Worm (Caenorhabditis elegans): ENCODE measurements around the gene C46A5.6.

The C46A5.6 gene

ce11 chrIV:7790151-7790691, 26.6 kb upstream of the C46A5.6 start:
- TF ChIP-seq hlh-6 (tag; optimal IDR thresholded peaks at IDR 0.05) (peak; percentile 10), lin-11 (tag; optimal IDR thresholded peaks at IDR 0.05) (no peak)

- TF ChIP-seq ceh-48 (tag; optimal IDR thresholded peaks at IDR 0.05) (peak; percentile 22), ceh-34 (tag; optimal IDR thresholded peaks at IDR 0.05) (peak; percentile 1), hlh-30 (tag; optimal IDR thresholded peaks at IDR 0.05; ENCODE audit: insufficient read depth) (peak; percentile 12), pag-3 (tag; optimal IDR thresholded peaks at IDR 0.05; ENCODE audit: borderline replicate concordance) (no peak), C38D4.7 (GFP tag; optimal IDR thresholded peaks at IDR 0.05) (no peak), lin-11 (tag; optimal IDR thresholded peaks at IDR 0.05) (peak; percentile 5), ama-1 (optimal IDR thresholded peaks at IDR 0.05) (peak; percentile 54)
These were observed 25.9 kb upstream of the C46A5.6 start, which contains the start of gene imp-3 for ce11 chrIV:7789521-7789949. Gene imp-3, minus strand, starts transcription at chrIV:7789613.

- TF ChIP-seq ceh-34 (tag; optimal IDR thresholded peaks at IDR 0.05): no peak
- TF ChIP-seq unc-55 (GFP tag; optimal IDR thresholded peaks at IDR 0.05): peak; percentile 1
- peak; percentile 31 for TF ChIP-seq nfya-1 (tag; optimal IDR thresholded peaks at IDR 0.05)
These were observed 21.9 kb upstream of the C46A5.6 start, which contains the start of gene tag-322 for ce11 chrIV:7785506-7786065. Gene tag-322, minus strand, starts transcription at chrIV:7785556.

- no peak for TF ChIP-seq ceh-2 (tag; optimal IDR thresholded peaks at IDR 0.05)
- no peak for TF ChIP-seq ceh-48 (tag; optimal IDR thresholded peaks at IDR 0.05)
- no peak for TF ChIP-seq sdc-2 (tag; optimal IDR thresholded peaks at IDR 0.05)
- TF ChIP-seq sox-4 (tag; optimal IDR thresholded peaks at IDR 0.05): no peak
- no peak for TF ChIP-seq pha-2 (tag; optimal IDR thresholded peaks at IDR 0.05)
- TF ChIP-seq hlh-30 (tag; optimal IDR thresholded peaks at IDR 0.05; ENCODE audit: insufficient read depth): no peak
- no peak for TF ChIP-seq pat-9 (tag; optimal IDR thresholded peaks at IDR 0.05)
- TF ChIP-seq lim-6 (tag; optimal IDR thresholded peaks at IDR 0.05): no peak
- TF ChIP-seq ceh-18 (tag; optimal IDR thresholded peaks at IDR 0.05): no peak
- TF ChIP-seq ahr-1 (tag; optimal IDR thresholded peaks at IDR 0.05): no peak
- TF ChIP-seq dmd-4 (tag; optimal IDR thresholded peaks at IDR 0.05; ENCODE audit: borderline replicate concordance): no peak
- no peak for TF ChIP-seq Y22D7AL.16 (tag; optimal IDR thresholded peaks at IDR 0.05)
- no peak for TF ChIP-seq elt-4 (tag; optimal IDR thresholded peaks at IDR 0.05)
- TF ChIP-seq hlh-8 (tag; optimal IDR thresholded peaks at IDR 0.05): no peak
- no peak for TF ChIP-seq ceh-30 (tag; optimal IDR thresholded peaks at IDR 0.05)
- no peak for TF ChIP-seq eyg-1 (tag; optimal IDR thresholded peaks at IDR 0.05)
- no peak for TF ChIP-seq hlh-6 (tag; optimal IDR thresholded peaks at IDR 0.05)
- no peak for TF ChIP-seq F13H6.1 (tag; optimal IDR thresholded peaks at IDR 0.05)
- no peak for TF ChIP-seq unc-3 (GFP tag; conservative IDR thresholded peaks at IDR 0.05)
- no peak for TF ChIP-seq unc-3 (tag; optimal IDR thresholded peaks at IDR 0.05)
- TF ChIP-seq madf-2 (tag; optimal IDR thresholded peaks at IDR 0.05): no peak
These were observed 20.3 kb upstream of the C46A5.6 start, which contains the start of gene tag-321 for ce11 chrIV:7783801-7784411. Gene tag-321, minus strand, starts transcription at chrIV:7783851.

- TF ChIP-seq ttx-3 (tag; optimal IDR thresholded peaks at IDR 0.05): no peak
- TF ChIP-seq pqm-1 (tag; optimal IDR thresholded peaks at IDR 0.05): no peak
- TF ChIP-seq fax-1 (tag; optimal IDR thresholded peaks at IDR 0.05): no peak
- TF ChIP-seq elt-2 (tag; optimal IDR thresholded peaks at IDR 0.05): no peak
- TF ChIP-seq T23F11.4 (GFP tag; optimal IDR thresholded peaks at IDR 0.05): no peak
These were observed 18.6 kb upstream of the C46A5.6 start, which contains the start of gene sec-10 for ce11 chrIV:7782292-7782691. Gene sec-10, minus strand, starts transcription at chrIV:7782499.
